Worm (Caenorhabditis elegans) whole organism, L2 larva: ENCODE measurements around the gene D1005.2.

Source experiments
- C34F6.9 ChIP-seq: fragments of 150-350 bp; optimal IDR thresholded peaks from 2 replicates; lab custom pipeline; 2014; ENCODE audit warnings: missing biosample characterization, missing genetic modification characterization
- R02D3.7 ChIP-seq: fragments of 150-350 bp; optimal IDR thresholded peaks from 2 replicates; lab custom pipeline; 2014; ENCODE audit warnings: missing biosample characterization, missing genetic modification characterization
- ZK546.5 ChIP-seq: sonication (generic microtip); optimal IDR thresholded peaks from 2 replicates; lab custom pipeline; 2017; ENCODE audit warnings: missing biosample characterization, missing genetic modification characterization
- alr-1 ChIP-seq: fragments of 150-350 bp; optimal IDR thresholded peaks from 2 replicates; lab custom pipeline; 2014; ENCODE audit warnings: missing biosample characterization, missing genetic modification characterization
- aly-2 ChIP-seq: fragments of 150-350 bp; optimal IDR thresholded peaks from 2 replicates; lab custom pipeline; 2014; ENCODE audit warnings: missing biosample characterization, missing genetic modification characterization
- blmp-1 ChIP-seq: sonication (generic microtip); optimal IDR thresholded peaks from 2 replicates; lab custom pipeline; 2017; ENCODE audit warnings: missing genetic modification characterization, mild to moderate bottlenecking, missing compliant biosample characterization, antibody characterized with exemption, moderate library complexity; ENCODE audit not compliant: insufficient read depth
- ceh-16 ChIP-seq: fragments of 150-350 bp; optimal IDR thresholded peaks from 2 replicates; lab custom pipeline; 2014; ENCODE audit warnings: missing biosample characterization, missing genetic modification characterization
- ceh-82 ChIP-seq: fragments of 150-350 bp; optimal IDR thresholded peaks from 2 replicates; lab custom pipeline; 2014; ENCODE audit warnings: missing biosample characterization, missing genetic modification characterization
- dmd-4 ChIP-seq: sonication (generic microtip); optimal IDR thresholded peaks from 2 replicates; lab custom pipeline; 2017; ENCODE audit warnings: missing biosample characterization, missing genetic modification characterization
- egl-27 ChIP-seq: sonication (generic microtip); optimal IDR thresholded peaks from 3 replicates; lab custom pipeline; 2017; ENCODE audit warnings: missing biosample characterization, missing genetic modification reagents, missing genetic modification characterization
- elt-1 ChIP-seq: fragments of 150-350 bp; optimal IDR thresholded peaks from 2 replicates; lab custom pipeline; 2014; ENCODE audit warnings: missing biosample characterization, missing genetic modification characterization
- elt-3 ChIP-seq: sonication (generic microtip); optimal IDR thresholded peaks from 2 replicates; lab custom pipeline; 2017; ENCODE audit warnings: missing biosample characterization, missing genetic modification characterization
- fos-1 ChIP-seq: fragments of 150-350 bp; optimal IDR thresholded peaks from 2 replicates; lab custom pipeline; 2014; ENCODE audit warnings: missing biosample characterization, missing genetic modification characterization
- gmeb-1 ChIP-seq: fragments of 150-350 bp; optimal IDR thresholded peaks from 2 replicates; lab custom pipeline; 2014; ENCODE audit warnings: missing biosample characterization, missing genetic modification characterization
- lin-11 ChIP-seq: fragments of 150-350 bp; sonication (generic microtip); optimal IDR thresholded peaks from 2 replicates; lab custom pipeline; 2014; ENCODE audit warnings: missing biosample characterization, missing genetic modification characterization, inconsistent platforms, mixed read lengths
- lin-39 ChIP-seq: fragments of 150-350 bp; optimal IDR thresholded peaks from 2 replicates; lab custom pipeline; 2014; ENCODE audit warnings: missing biosample characterization, missing genetic modification reagents, missing genetic modification characterization
- lsy-2 ChIP-seq, 2 experiments: fragments of 150-350 bp in 1 of 2; sonication (generic microtip) in 1 of 2; optimal IDR thresholded peaks; 2 replicates each; lab custom pipeline; 2014 to 2017; ENCODE audit warnings: missing biosample characterization in 2 of 2, missing genetic modification characterization in 2 of 2
- mab-5 ChIP-seq: fragments of 150-350 bp; optimal IDR thresholded peaks from 2 replicates; lab custom pipeline; 2014; ENCODE audit warnings: missing biosample characterization, missing genetic modification characterization
- mbf-1 ChIP-seq: sonication (generic microtip); optimal IDR thresholded peaks from 2 replicates; lab custom pipeline; 2017; ENCODE audit warnings: missing biosample characterization, missing genetic modification characterization
- mdl-1 ChIP-seq, 2 experiments: fragments of 150-350 bp in 1 of 2; sonication (generic microtip) in 1 of 2; optimal IDR thresholded peaks; 2 replicates each; lab custom pipeline; 2017; ENCODE audit warnings: missing biosample characterization in 2 of 2, missing genetic modification characterization in 2 of 2
- nhr-10 ChIP-seq: sonication (generic microtip); optimal IDR thresholded peaks from 2 replicates; lab custom pipeline; 2017; ENCODE audit warnings: missing biosample characterization, missing genetic modification characterization
- nhr-11 ChIP-seq: fragments of 150-350 bp; optimal IDR thresholded peaks from 2 replicates; lab custom pipeline; 2014; ENCODE audit warnings: missing biosample characterization, missing genetic modification characterization
- nhr-129 ChIP-seq: fragments of 150-350 bp; optimal IDR thresholded peaks from 2 replicates; lab custom pipeline; 2014; ENCODE audit warnings: missing biosample characterization, missing genetic modification characterization
- nhr-21 ChIP-seq: fragments of 150-350 bp; optimal IDR thresholded peaks from 2 replicates; lab custom pipeline; 2014; ENCODE audit warnings: missing biosample characterization, missing genetic modification characterization
- nhr-23 ChIP-seq: fragments of 150-350 bp; optimal IDR thresholded peaks from 2 replicates; lab custom pipeline; 2014; ENCODE audit warnings: missing biosample characterization, missing genetic modification reagents, missing genetic modification characterization
- nhr-237 ChIP-seq: fragments of 150-350 bp; optimal IDR thresholded peaks from 2 replicates; lab custom pipeline; 2014; ENCODE audit warnings: missing biosample characterization, missing genetic modification characterization
- nhr-25 ChIP-seq: fragments of 150-350 bp; sonication (generic microtip); optimal IDR thresholded peaks from 3 replicates; lab custom pipeline; 2014; ENCODE audit warnings: missing biosample characterization, missing genetic modification characterization
- nhr-6 ChIP-seq: fragments of 150-350 bp; optimal IDR thresholded peaks from 2 replicates; lab custom pipeline; 2014; ENCODE audit warnings: missing biosample characterization, missing genetic modification characterization
- peb-1 ChIP-seq: fragments of 150-350 bp; optimal IDR thresholded peaks from 2 replicates; lab custom pipeline; 2014; ENCODE audit warnings: missing biosample characterization, missing genetic modification characterization
- sem-4 ChIP-seq: fragments of 150-350 bp; optimal IDR thresholded peaks from 2 replicates; lab custom pipeline; 2014; ENCODE audit warnings: missing biosample characterization, missing genetic modification reagents, missing genetic modification characterization
- sma-3 ChIP-seq: sonication (generic microtip); optimal IDR thresholded peaks from 2 replicates; lab custom pipeline; 2016; ENCODE audit warnings: missing genetic modification reagents, missing genetic modification characterization, missing compliant biosample characterization
- sma-9 ChIP-seq, 2 experiments: fragments of 150-350 bp in 1 of 2; sonication (generic microtip) in 1 of 2; optimal IDR thresholded peaks; 2 replicates each; lab custom pipeline; 2014 to 2016; ENCODE audit warnings: missing genetic modification characterization in 2 of 2, mild to moderate bottlenecking in 1 of 2, missing biosample characterization in 1 of 2, missing compliant biosample characterization in 1 of 2, missing genetic modification reagents in 1 of 2, moderate library complexity in 1 of 2
- snpc-4 ChIP-seq: fragments of 150-350 bp; optimal IDR thresholded peaks from 2 replicates; lab custom pipeline; 2014; ENCODE audit warnings: missing biosample characterization, missing genetic modification characterization
- unc-39 ChIP-seq: fragments of 150-350 bp; optimal IDR thresholded peaks from 2 replicates; lab custom pipeline; 2014; ENCODE audit warnings: missing biosample characterization, missing genetic modification characterization
- unc-55 ChIP-seq: fragments of 150-350 bp; sonication (generic microtip); optimal IDR thresholded peaks from 3 replicates; lab custom pipeline; 2014; ENCODE audit warnings: missing biosample characterization, missing genetic modification reagents, missing genetic modification characterization
- unc-62 ChIP-seq: fragments of 150-350 bp; optimal IDR thresholded peaks from 2 replicates; lab custom pipeline; 2014; ENCODE audit warnings: missing biosample characterization, missing genetic modification reagents, missing genetic modification characterization
- zag-1 ChIP-seq: fragments of 150-350 bp; optimal IDR thresholded peaks from 2 replicates; lab custom pipeline; 2014; ENCODE audit warnings: missing biosample characterization, missing genetic modification characterization
- ztf-11 ChIP-seq: sonication (generic microtip); optimal IDR thresholded peaks from 2 replicates; lab custom pipeline; 2017; ENCODE audit warnings: missing biosample characterization, missing genetic modification characterization
- ztf-4 ChIP-seq: fragments of 150-350 bp; optimal IDR thresholded peaks from 2 replicates; lab custom pipeline; 2014; ENCODE audit warnings: missing biosample characterization, missing genetic modification characterization

Gene D1005.2

DNA sequence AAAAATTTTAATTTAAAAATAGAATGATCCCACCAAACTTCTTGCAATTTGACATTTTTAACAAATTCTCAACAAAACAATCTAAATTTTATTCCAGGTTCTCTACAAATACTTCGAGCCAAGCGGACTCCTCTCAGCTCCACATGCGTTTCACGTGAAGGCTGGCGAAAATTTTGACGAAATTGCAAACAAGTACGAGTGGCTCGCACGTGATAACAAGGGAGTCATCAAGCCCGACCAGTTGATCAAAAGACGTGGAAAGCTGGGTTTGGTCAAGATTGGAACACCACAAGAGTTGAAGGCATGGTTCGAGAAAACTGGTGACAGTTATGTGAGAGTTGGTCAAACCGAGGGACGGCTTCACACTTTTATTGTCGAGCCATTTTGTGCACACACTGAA is 20.8 kb downstream of the D1005.2 start:
- TF ChIP-seq nhr-129 (tag; lab: Kevin White, UChicago) (peak; percentile 18), sma-9 (GFP tag; optimal IDR thresholded peaks at IDR 0.05; lab: Kevin White, UChicago) (peak; percentile 29), sma-9 (tag; optimal IDR thresholded peaks at IDR 0.05; lab: Kevin White, UChicago) (no peak), nhr-25 (tag; lab: Kevin White, UChicago) (no peak)

DNA sequence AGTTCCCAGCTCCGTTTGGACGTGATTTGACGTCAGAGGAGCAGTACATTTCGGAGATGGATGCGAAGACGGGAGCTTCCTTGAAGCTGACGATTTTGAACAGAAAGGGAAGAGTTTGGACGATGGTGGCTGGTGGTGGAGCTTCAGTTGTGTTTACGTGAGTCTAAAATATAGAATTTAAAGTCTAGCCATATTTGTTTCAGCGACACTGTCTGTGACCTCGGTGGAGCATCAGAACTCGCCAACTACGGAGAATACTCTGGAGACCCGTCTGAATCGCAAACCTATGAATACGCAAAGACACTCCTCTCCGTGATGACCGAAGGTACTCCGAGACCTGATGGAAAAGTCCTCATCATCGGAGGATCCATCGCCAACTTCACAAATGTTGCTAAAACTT is 21.7 kb downstream of the D1005.2 start:
- no peak for TF ChIP-seq ztf-4 (tag; lab: Kevin White, UChicago)
- no peak for TF ChIP-seq sma-9 (GFP tag; optimal IDR thresholded peaks at IDR 0.05; lab: Kevin White, UChicago)
- TF ChIP-seq sma-9 (tag; optimal IDR thresholded peaks at IDR 0.05; lab: Kevin White, UChicago), result no peak
- no peak for TF ChIP-seq blmp-1 (tag; lab: Kevin White, UChicago)
- TF ChIP-seq peb-1 (tag; lab: Kevin White, UChicago), result no peak
- no peak for TF ChIP-seq nhr-129 (tag; lab: Kevin White, UChicago)

DNA sequence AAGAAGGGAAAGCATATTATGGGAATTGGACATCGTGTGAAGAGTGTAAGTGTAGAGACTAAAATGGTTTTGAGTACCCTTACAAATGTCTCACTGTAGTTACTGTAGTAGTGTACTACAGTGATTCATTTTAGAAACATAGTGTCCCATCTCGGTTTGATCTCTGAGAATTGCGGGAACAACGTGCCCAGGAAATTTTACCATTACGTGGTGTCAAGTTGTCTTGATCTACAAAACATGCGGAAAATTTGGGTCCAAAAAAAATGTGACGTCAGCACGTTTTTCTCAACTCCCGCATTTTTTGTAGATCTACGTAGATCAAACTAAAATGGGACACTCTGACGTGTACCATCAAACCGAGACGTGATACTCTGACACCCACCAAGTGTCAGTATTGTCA is 24.4 kb downstream of the D1005.2 start:
- no peak for TF ChIP-seq unc-55 (GFP tag; lab: Kevin White, UChicago)
- no peak for TF ChIP-seq ceh-82 (tag; lab: Kevin White, UChicago)
- TF ChIP-seq C34F6.9 (tag; lab: Kevin White, UChicago), result no peak
- no peak for TF ChIP-seq ztf-11 (tag; lab: Kevin White, UChicago)
- TF ChIP-seq lsy-2 (tag; optimal IDR thresholded peaks at IDR 0.05; lab: Kevin White, UChicago), result no peak
- no peak for TF ChIP-seq alr-1
- no peak for TF ChIP-seq R02D3.7 (tag; lab: Kevin White, UChicago)
- no peak for TF ChIP-seq lin-39 (tag; lab: Kevin White, UChicago)
- TF ChIP-seq elt-3 (tag; lab: Kevin White, UChicago), result no peak
- no peak for TF ChIP-seq nhr-11 (tag; lab: Kevin White, UChicago)
- TF ChIP-seq peb-1 (tag; lab: Kevin White, UChicago), result no peak
- TF ChIP-seq nhr-10 (tag; lab: Kevin White, UChicago), result no peak

DNA sequence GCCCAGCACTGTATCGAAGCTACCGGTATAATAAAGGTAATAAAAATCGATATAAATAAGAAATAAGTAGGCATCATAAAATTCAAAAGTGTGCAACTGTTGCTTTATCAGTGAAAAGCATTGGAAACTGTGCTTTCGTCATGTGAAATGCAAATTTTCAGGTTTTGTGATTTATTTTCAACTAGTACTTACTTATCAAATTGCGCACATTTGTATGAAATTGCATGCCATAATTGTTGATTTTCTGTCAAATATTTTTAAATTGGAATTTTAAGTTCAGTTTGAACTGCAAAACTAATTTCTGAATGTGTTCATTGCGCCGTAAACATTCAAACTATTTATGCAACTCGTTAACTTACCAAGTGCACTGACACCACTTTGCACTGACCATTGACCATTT is 26.9 kb downstream of the D1005.2 start, which contains the start of gene D1005.4:
Gene D1005.4 (minus strand): TSS at position 101 of the 400 bp plus-strand sequence.
- TF ChIP-seq unc-62 (no peak), gmeb-1 (tag; lab: Kevin White, UChicago) (no peak), unc-39 (tag; lab: Kevin White, UChicago) (no peak), lin-11 (tag; lab: Kevin White, UChicago) (no peak), C34F6.9 (tag; lab: Kevin White, UChicago) (no peak), ceh-16 (tag; lab: Kevin White, UChicago) (no peak), elt-3 (tag; lab: Kevin White, UChicago) (no peak), sem-4 (tag; lab: Kevin White, UChicago) (no peak), snpc-4 (tag; lab: Kevin White, UChicago) (no peak), nhr-21 (tag; lab: Kevin White, UChicago) (no peak), ztf-4 (tag; lab: Kevin White, UChicago) (no peak), elt-1 (no peak), mbf-1 (tag; lab: Kevin White, UChicago) (no peak), fos-1 (tag; lab: Kevin White, UChicago) (no peak), dmd-4 (tag; lab: Kevin White, UChicago) (no peak)

DNA sequence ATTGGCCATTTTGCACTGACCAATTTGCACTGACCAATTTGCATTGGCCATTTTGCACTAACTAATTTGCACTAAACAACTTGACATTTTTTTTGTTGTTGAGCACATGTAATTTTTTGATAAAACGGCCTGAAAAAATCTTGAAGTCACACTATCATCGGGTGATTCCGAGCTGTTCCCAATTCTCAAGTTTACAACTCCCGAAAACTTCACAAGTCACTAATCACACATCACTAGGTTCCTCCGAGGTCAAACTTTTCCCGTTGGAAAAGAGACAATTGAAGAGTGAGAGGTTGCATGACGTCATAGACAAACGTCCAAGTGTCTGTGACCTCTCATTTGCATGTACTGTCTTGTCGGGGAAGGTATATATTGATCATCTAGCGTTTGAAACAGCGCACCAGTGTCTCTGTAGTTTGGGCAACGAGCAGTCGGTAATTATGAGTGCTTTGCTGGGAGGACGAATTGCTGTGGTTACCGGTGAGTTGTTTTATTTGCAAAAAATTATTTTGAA is 27.4 kb downstream of the D1005.2 start, which contains the start of the genes D1005.10 and dhs-25:
Gene D1005.10 (minus strand): TSS at position 51 of the 514 bp plus-strand sequence.
Gene dhs-25 (plus strand): TSS at position 398 of the 514 bp plus-strand sequence.
- TF ChIP-seq C34F6.9 (tag; lab: Kevin White, UChicago) (peak; percentile 72), unc-55 (GFP tag; lab: Kevin White, UChicago) (no peak), mdl-1 (tag; optimal IDR thresholded peaks at IDR 0.05; lab: Kevin White, UChicago) (peak in 1 of 2 experiments; percentile 24), sem-4 (tag; lab: Kevin White, UChicago) (peak; percentile 73), ztf-11 (tag; lab: Kevin White, UChicago) (no peak), peb-1 (tag; lab: Kevin White, UChicago) (no peak), blmp-1 (tag; lab: Kevin White, UChicago) (peak; percentile 62), elt-3 (tag; lab: Kevin White, UChicago) (no peak), mbf-1 (tag; lab: Kevin White, UChicago) (no peak), nhr-11 (tag; lab: Kevin White, UChicago) (no peak), nhr-6 (tag; lab: Kevin White, UChicago) (peak; percentile 80), lsy-2 (tag; optimal IDR thresholded peaks at IDR 0.05; lab: Kevin White, UChicago) (peak; percentile 20 to 79), nhr-129 (tag; lab: Kevin White, UChicago) (peak; percentile 94), elt-1 (no peak), alr-1 (no peak), R02D3.7 (tag; lab: Kevin White, UChicago) (no peak), mab-5 (tag; lab: Kevin White, UChicago) (no peak), aly-2 (tag; lab: Kevin White, UChicago) (no peak), dmd-4 (tag; lab: Kevin White, UChicago) (no peak), ceh-82 (tag; lab: Kevin White, UChicago) (no peak), sma-3 (GFP tag; lab: Kevin White, UChicago) (peak; percentile 87), nhr-23 (tag; lab: Kevin White, UChicago) (no peak), fos-1 (tag; lab: Kevin White, UChicago) (peak; percentile 67), zag-1 (tag; lab: Kevin White, UChicago) (no peak), nhr-10 (tag; lab: Kevin White, UChicago) (peak; percentile 84), egl-27 (tag; lab: Kevin White, UChicago) (peak; percentile 80), sma-9 (GFP tag; optimal IDR thresholded peaks at IDR 0.05; lab: Kevin White, UChicago) (peak; percentile 98), sma-9 (tag; optimal IDR thresholded peaks at IDR 0.05; lab: Kevin White, UChicago) (no peak), gmeb-1 (tag; lab: Kevin White, UChicago) (peak; percentile 75), nhr-237 (tag; lab: Kevin White, UChicago) (no peak), ZK546.5 (no peak), lin-11 (tag; lab: Kevin White, UChicago) (no peak), unc-39 (tag; lab: Kevin White, UChicago) (no peak)
